Fruit fly (Drosophila melanogaster): ENCODE measurements around the gene CG15545.

dm6 chr3R:30851843-30852365, 20.2 kb downstream of the CG15545 start, which contains the start of gene tll:
- no peak for TF ChIP-seq Xbp1 (GFP tag; optimal IDR thresholded peaks at IDR 0.05)
- TF ChIP-seq Hand (GFP tag; optimal IDR thresholded peaks at IDR 0.05), result no peak
- TF ChIP-seq dm (GFP tag; optimal IDR thresholded peaks at IDR 0.05), result no peak
- TF ChIP-seq fd102C (GFP tag; optimal IDR thresholded peaks at IDR 0.05), result no peak
